Fruit fly (Drosophila melanogaster) whole organism, embryonic: ENCODE data around the gene gish.

Experiments
- Adf1 ChIP-seq: fragments of 200-800 bp; sonication (Bioruptor generic); IDR thresholded peaks from 2 replicates; pipeline ENCODE4 v1.3.6; 2022; ENCODE audit warnings: missing biosample characterization, missing genetic modification characterization
- B-H1 ChIP-seq: fragments of 200-800 bp; sonication (Bioruptor generic); IDR thresholded peaks from 3 replicates; pipeline ENCODE4 v1.3.6; 2022; ENCODE audit warnings: missing biosample characterization, missing genetic modification characterization
- BEAF-32 ChIP-seq: fragments of 200-800 bp; sonication (Bioruptor generic); optimal IDR thresholded peaks from 3 replicates; lab custom pipeline; 2017; ENCODE audit warnings: missing biosample characterization, missing genetic modification characterization, mild to moderate bottlenecking, moderate library complexity, missing genetic modification reagents
- CG11456 ChIP-seq: fragments of 200-800 bp; sonication (Bioruptor generic); IDR thresholded peaks from 3 replicates; pipeline ENCODE4 v1.3.6; 2022; ENCODE audit warnings: missing biosample characterization, missing genetic modification characterization
- CG12391 ChIP-seq: fragments of 200-800 bp; sonication (Bioruptor generic); optimal IDR thresholded peaks from 3 replicates; lab custom pipeline; 2018; ENCODE audit warnings: missing biosample characterization, mild to moderate bottlenecking, missing genetic modification characterization, moderate library complexity
- CG13424 ChIP-seq: fragments of 200-800 bp; sonication (Bioruptor generic); optimal IDR thresholded peaks from 2 replicates; lab custom pipeline; 2019; ENCODE audit warnings: missing biosample characterization, mild to moderate bottlenecking, missing genetic modification characterization, moderate library complexity
- CG13894 ChIP-seq: fragments of 200-800 bp; sonication (Bioruptor generic); optimal IDR thresholded peaks from 3 replicates; lab custom pipeline; 2018; ENCODE audit warnings: missing biosample characterization, mild to moderate bottlenecking, missing genetic modification characterization, moderate library complexity
- CG14860 ChIP-seq: fragments of 200-800 bp; sonication (Bioruptor generic); IDR thresholded peaks from 3 replicates; pipeline ENCODE4 v1.3.6; 2022; ENCODE audit warnings: missing biosample characterization, missing genetic modification characterization; ENCODE audit not compliant: partially characterized antibody
- CG1832 ChIP-seq: fragments of 200-800 bp; sonication (Bioruptor generic); optimal IDR thresholded peaks from 2 replicates; lab custom pipeline; 2017; ENCODE audit warnings: missing biosample characterization, mild to moderate bottlenecking, missing genetic modification characterization, inconsistent platforms
- CG3065 ChIP-seq: fragments of 200-800 bp; sonication (Bioruptor generic); optimal IDR thresholded peaks from 2 replicates; lab custom pipeline; 2016; ENCODE audit warnings: missing biosample characterization, missing genetic modification characterization
- CG33213 ChIP-seq: fragments of 200-800 bp; sonication (Bioruptor generic); optimal IDR thresholded peaks from 3 replicates; lab custom pipeline; 2016; ENCODE audit warnings: missing biosample characterization, missing genetic modification characterization
- CG34422 ChIP-seq: fragments of 200-800 bp; sonication (Bioruptor generic); IDR thresholded peaks from 3 replicates; pipeline ENCODE4 v1.3.6; 2022; ENCODE audit warnings: missing biosample characterization, missing genetic modification characterization
- CG6254 ChIP-seq: fragments of 200-800 bp; sonication (Bioruptor generic); optimal IDR thresholded peaks from 3 replicates; lab custom pipeline; 2017; ENCODE audit warnings: mild to moderate bottlenecking, missing biosample characterization, missing genetic modification reagents, missing genetic modification characterization
- CG6791 ChIP-seq: fragments of 200-800 bp; sonication (Bioruptor generic); IDR thresholded peaks from 3 replicates; pipeline ENCODE4 v1.3.6; 2022; ENCODE audit warnings: missing biosample characterization, missing genetic modification characterization; ENCODE audit not compliant: partially characterized antibody
- CG6854 ChIP-seq: fragments of 200-800 bp; sonication (Bioruptor generic); optimal IDR thresholded peaks from 3 replicates; lab custom pipeline; 2017; ENCODE audit warnings: missing biosample characterization, mild to moderate bottlenecking, missing genetic modification characterization
- CG8944 ChIP-seq: fragments of 200-800 bp; sonication (Bioruptor generic); optimal IDR thresholded peaks from 3 replicates; lab custom pipeline; 2016; ENCODE audit warnings: missing biosample characterization, missing genetic modification characterization
- CG9609 ChIP-seq: fragments of 200-800 bp; sonication (Bioruptor generic); optimal IDR thresholded peaks from 3 replicates; lab custom pipeline; 2016; ENCODE audit warnings: missing biosample characterization, missing genetic modification characterization
- CHES-1-like ChIP-seq: fragments of 200-800 bp; sonication (Bioruptor generic); optimal IDR thresholded peaks from 2 replicates; lab custom pipeline; 2016; ENCODE audit warnings: missing biosample characterization, missing genetic modification characterization
- CTCF ChIP-seq: fragments of 200-800 bp; sonication (Bioruptor generic); optimal IDR thresholded peaks from 2 replicates; lab custom pipeline; 2017; ENCODE audit warnings: missing biosample characterization, mild to moderate bottlenecking, missing genetic modification characterization, moderate library complexity
- CrebB ChIP-seq: fragments of 200-800 bp; sonication (Bioruptor generic); optimal IDR thresholded peaks from 3 replicates; lab custom pipeline; 2018; ENCODE audit warnings: missing biosample characterization, mild to moderate bottlenecking, missing genetic modification characterization
- Dip2 ChIP-seq: fragments of 200-800 bp; sonication (Bioruptor generic); IDR thresholded peaks from 2 replicates; pipeline ENCODE4 v1.3.6; 2022; ENCODE audit warnings: missing biosample characterization, missing genetic modification characterization
- Dll ChIP-seq: fragments of 200-800 bp; sonication (Bioruptor generic); IDR thresholded peaks from 4 replicates; pipeline ENCODE4 v1.3.6; 2022; ENCODE audit warnings: missing biosample characterization, missing genetic modification characterization; ENCODE audit not compliant: partially characterized antibody
- Ets97D ChIP-seq: fragments of 200-800 bp; sonication (Bioruptor generic); optimal IDR thresholded peaks from 3 replicates; lab custom pipeline; 2016; ENCODE audit warnings: missing biosample characterization, missing genetic modification characterization
- Gug ChIP-seq: fragments of 200-800 bp; sonication (Bioruptor generic); IDR thresholded peaks from 4 replicates; pipeline ENCODE4 v1.3.6; 2022; ENCODE audit warnings: missing biosample characterization, missing genetic modification characterization
- Hmx ChIP-seq: fragments of 200-800 bp; sonication (Bioruptor generic); optimal IDR thresholded peaks from 2 replicates; lab custom pipeline; 2016; ENCODE audit warnings: missing biosample characterization, missing genetic modification characterization
- Hr51 ChIP-seq, 2 experiments: fragments of 200-800 bp; sonication (Bioruptor generic); optimal IDR thresholded peaks; 2 replicates in 1 of 2; 3 replicates in 1 of 2; lab custom pipeline; 2016 to 2018; ENCODE audit warnings: missing biosample characterization in 2 of 2, missing genetic modification characterization in 2 of 2, mild to moderate bottlenecking in 1 of 2, moderate library complexity in 1 of 2
- Lpt ChIP-seq: fragments of >200 bp; optimal IDR thresholded peaks from 2 replicates; lab custom pipeline; 2018; ENCODE audit warnings: missing biosample characterization, missing genetic modification characterization
- Oli ChIP-seq: fragments of 200-800 bp; sonication (Bioruptor generic); optimal IDR thresholded peaks from 2 replicates; lab custom pipeline; 2018; ENCODE audit warnings: missing biosample characterization, mild to moderate bottlenecking, missing genetic modification characterization, moderate library complexity
- Sin3A ChIP-seq: fragments of >200 bp; optimal IDR thresholded peaks from 2 replicates; lab custom pipeline; 2018
- Sox100B ChIP-seq: fragments of 200-800 bp; sonication (Bioruptor generic); optimal IDR thresholded peaks from 3 replicates; lab custom pipeline; 2018; ENCODE audit warnings: missing biosample characterization, mild to moderate bottlenecking, missing genetic modification characterization
- Sox102F ChIP-seq: fragments of 200-800 bp; sonication (Bioruptor generic); optimal IDR thresholded peaks from 2 replicates; lab custom pipeline; 2018; ENCODE audit warnings: missing biosample characterization, mild to moderate bottlenecking, missing genetic modification characterization, moderate library complexity
- Sry-β ChIP-seq: fragments of 200-800 bp; sonication (Bioruptor generic); optimal IDR thresholded peaks from 2 replicates; lab custom pipeline; 2018; ENCODE audit warnings: missing biosample characterization, mild to moderate bottlenecking, missing genetic modification characterization, moderate library complexity
- Sry-δ ChIP-seq: fragments of 200-800 bp; sonication (Bioruptor generic); optimal IDR thresholded peaks from 2 replicates; lab custom pipeline; 2016; ENCODE audit warnings: missing biosample characterization, missing genetic modification characterization
- Usf ChIP-seq: fragments of 200-800 bp; sonication (Bioruptor generic); optimal IDR thresholded peaks from 2 replicates; lab custom pipeline; 2017; ENCODE audit warnings: missing genotype, missing biosample characterization, missing genetic modification characterization
- ara ChIP-seq: fragments of 200-800 bp; sonication (Bioruptor generic); IDR thresholded peaks from 2 replicates; pipeline ENCODE4 v1.3.6; 2022; ENCODE audit warnings: missing biosample characterization, missing genetic modification characterization
- ase ChIP-seq: fragments of 200-800 bp; sonication (Bioruptor generic); IDR thresholded peaks from 3 replicates; pipeline ENCODE4 v1.3.6; 2022; ENCODE audit warnings: missing biosample characterization, missing genetic modification characterization
- cad ChIP-seq: fragments of >200 bp; optimal IDR thresholded peaks from 2 replicates; lab custom pipeline; 2017; ENCODE audit warnings: missing biosample characterization, missing genetic modification characterization
- crc ChIP-seq: fragments of 200-800 bp; sonication (Bioruptor generic); optimal IDR thresholded peaks from 2 replicates; lab custom pipeline; 2016; ENCODE audit warnings: missing biosample characterization, missing genetic modification characterization
- crol ChIP-seq: fragments of 200-800 bp; sonication (Bioruptor generic); IDR thresholded peaks from 2 replicates; pipeline ENCODE4 v1.3.6; 2022; ENCODE audit warnings: missing biosample characterization, missing genetic modification characterization
- cwo ChIP-seq: fragments of 200-800 bp; sonication (Bioruptor generic); optimal IDR thresholded peaks from 3 replicates; lab custom pipeline; 2017; ENCODE audit warnings: missing biosample characterization, missing genetic modification characterization, mild to moderate bottlenecking, moderate library complexity, missing genetic modification reagents
- gcm ChIP-seq: fragments of 200-800 bp; sonication (Bioruptor generic); optimal IDR thresholded peaks from 2 replicates; lab custom pipeline; 2019; ENCODE audit warnings: missing biosample characterization, mild to moderate bottlenecking, missing genetic modification characterization, moderate library complexity
- gro ChIP-seq: fragments of 200-800 bp; sonication (Bioruptor generic); optimal IDR thresholded peaks from 2 replicates; lab custom pipeline; 2016; ENCODE audit warnings: missing biosample characterization, missing genetic modification characterization
- gt ChIP-seq: fragments of 200-800 bp; sonication (Bioruptor generic); IDR thresholded peaks from 2 replicates; pipeline ENCODE4 v1.3.6; 2022; ENCODE audit warnings: missing biosample characterization, missing genetic modification characterization
- ham ChIP-seq: fragments of 200-800 bp; sonication (Bioruptor generic); IDR thresholded peaks from 2 replicates; pipeline ENCODE4 v1.3.6; 2022; ENCODE audit warnings: missing biosample characterization, missing genetic modification characterization
- insv ChIP-seq, 2 experiments: fragments of 200-800 bp; sonication (Bioruptor generic); optimal IDR thresholded peaks; 3 replicates each; lab custom pipeline; 2016 to 2018; ENCODE audit warnings: missing biosample characterization in 2 of 2, missing genetic modification characterization in 2 of 2
- nau ChIP-seq: fragments of 200-800 bp; sonication (Bioruptor generic); optimal IDR thresholded peaks from 3 replicates; lab custom pipeline; 2017; ENCODE audit warnings: missing biosample characterization, mild to moderate bottlenecking, missing genetic modification characterization, missing genetic modification reagents
- nerfin-1 ChIP-seq: fragments of 200-800 bp; sonication (Bioruptor generic); optimal IDR thresholded peaks from 3 replicates; lab custom pipeline; 2019; ENCODE audit warnings: missing biosample characterization, mild to moderate bottlenecking, missing genetic modification characterization, moderate library complexity
- oc ChIP-seq: fragments of 200-800 bp; sonication (Bioruptor generic); optimal IDR thresholded peaks from 2 replicates; lab custom pipeline; 2018; ENCODE audit warnings: missing biosample characterization, mild to moderate bottlenecking, missing genetic modification characterization, moderate library complexity
- pho ChIP-seq: fragments of 200-800 bp; sonication (Bioruptor generic); optimal IDR thresholded peaks from 2 replicates; lab custom pipeline; 2016; ENCODE audit warnings: missing biosample characterization, missing genetic modification characterization
- phol ChIP-seq: fragments of 200-800 bp; sonication (Bioruptor generic); optimal IDR thresholded peaks from 3 replicates; lab custom pipeline; 2018; ENCODE audit warnings: missing biosample characterization, mild to moderate bottlenecking, missing genetic modification characterization, moderate library complexity
- rib ChIP-seq: fragments of 200-800 bp; sonication (Bioruptor generic); IDR thresholded peaks from 2 replicates; pipeline ENCODE4 v1.3.6; 2022; ENCODE audit warnings: missing biosample characterization, missing genetic modification characterization
- sens-2 ChIP-seq: fragments of 200-800 bp; sonication (Bioruptor generic); IDR thresholded peaks from 2 replicates; pipeline ENCODE4 v1.3.6; 2022; ENCODE audit warnings: missing biosample characterization, missing genetic modification characterization
- sr ChIP-seq: fragments of 200-800 bp; sonication (Bioruptor generic); IDR thresholded peaks from 3 replicates; pipeline ENCODE4 v1.3.6; 2022; ENCODE audit warnings: missing biosample characterization, missing genetic modification characterization

gish gene

DNA sequence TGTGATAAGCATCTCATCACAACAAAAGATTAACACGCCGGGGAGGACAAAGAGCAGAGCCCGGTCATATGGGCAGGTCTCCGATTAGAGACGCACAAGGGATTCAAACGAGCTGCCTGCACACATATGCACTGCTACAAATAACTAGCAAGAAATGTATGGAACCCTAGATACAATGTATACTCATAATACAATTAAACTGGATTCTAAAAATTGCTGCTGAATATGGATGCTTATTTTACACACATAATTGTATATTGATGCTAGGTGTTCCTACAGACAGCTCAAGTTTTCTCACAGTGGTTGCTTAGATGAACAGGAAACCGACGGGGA lies 64.8 kb downstream of the gish start (continued):
- peak; percentile 37 for TF ChIP-seq CG3065
- peak; percentile 9 for TF ChIP-seq CG13424 (tag; lab: Kevin White, UChicago)
- no peak for TF ChIP-seq Sox100B
- no peak for TF ChIP-seq CG6854 (GFP tag; lab: Kevin White, UChicago)
- no peak for TF ChIP-seq sens-2 (GFP tag; lab: Robert Waterston, UW)
- TF ChIP-seq cwo (GFP tag; lab: Kevin White, UChicago), result no peak
- TF ChIP-seq cad (GFP tag; lab: Kevin White, UChicago), result no peak
- TF ChIP-seq rib (GFP tag; lab: Robert Waterston, UW), result no peak
- TF ChIP-seq CG9609 (GFP tag; lab: Kevin White, UChicago), result peak; percentile 55
- peak; percentile 78 for TF ChIP-seq phol (tag; lab: Kevin White, UChicago)
- no peak for TF ChIP-seq CG11456 (GFP tag; lab: Robert Waterston, UW)
- TF ChIP-seq oc, result peak; percentile 36
- TF ChIP-seq Ets97D (GFP tag; lab: Kevin White, UChicago), result peak; percentile 22
- TF ChIP-seq Usf (GFP tag; lab: Kevin White, UChicago), result peak; percentile 28
- no peak for TF ChIP-seq gt (GFP tag; lab: Robert Waterston, UW)
- peak; percentile 23; the same call in 2 of the 4 replicates for TF ChIP-seq Gug (GFP tag; lab: Robert Waterston, UW)
- no peak for TF ChIP-seq nerfin-1
- TF ChIP-seq CG33213 (GFP tag; lab: Kevin White, UChicago), result no peak
- TF ChIP-seq Oli, result peak; percentile 51
- no peak for TF ChIP-seq sr (GFP tag; lab: Robert Waterston, UW)
- peak; percentile 83 for TF ChIP-seq ara (GFP tag; lab: Robert Waterston, UW)
- TF ChIP-seq CHES-1-like, result peak; percentile 26
- peak; percentile 76 for TF ChIP-seq CG12391 (tag; lab: Kevin White, UChicago)
- TF ChIP-seq CG1832 (GFP tag; lab: Kevin White, UChicago), result no peak
- no peak for TF ChIP-seq Lpt (GFP tag; lab: Kevin White, UChicago)
- TF ChIP-seq Dip2 (GFP tag; lab: Robert Waterston, UW), result no peak
- TF ChIP-seq Sry-δ (GFP tag; lab: Kevin White, UChicago), result peak; percentile 15
- TF ChIP-seq CG14860 (GFP tag; lab: Robert Waterston, UW), result no peak
- TF ChIP-seq pho (GFP tag; lab: Kevin White, UChicago), result no peak
- TF ChIP-seq crc (GFP tag; lab: Kevin White, UChicago), result no peak
- TF ChIP-seq CG6254 (GFP tag; lab: Kevin White, UChicago), result peak; percentile 72
- no peak for TF ChIP-seq ase (GFP tag; lab: Robert Waterston, UW)
- no peak for TF ChIP-seq Sry-β (GFP tag; lab: Kevin White, UChicago)
- TF ChIP-seq Sin3A, result no peak
- peak; percentile 59 for TF ChIP-seq CG8944
- TF ChIP-seq CG34422 (GFP tag; lab: Robert Waterston, UW), result peak; percentile 77; the same call in 2 of the 3 replicates
- no peak for TF ChIP-seq crol (GFP tag; lab: Robert Waterston, UW)
- no peak for TF ChIP-seq Hmx (GFP tag; lab: Kevin White, UChicago)
- no peak for TF ChIP-seq ham
- no peak for TF ChIP-seq CrebB (tag; lab: Kevin White, UChicago)
- TF ChIP-seq CG13894 (tag; lab: Kevin White, UChicago), result no peak
- TF ChIP-seq gcm (GFP tag; lab: Kevin White, UChicago), result peak; percentile 66
- no peak for TF ChIP-seq Dll (GFP tag; lab: Robert Waterston, UW)
- peak; percentile 14 to 54 for TF ChIP-seq Hr51 (GFP tag; optimal IDR thresholded peaks at IDR 0.05; lab: Kevin White, UChicago)
- TF ChIP-seq gro (GFP tag; lab: Kevin White, UChicago), result no peak
- TF ChIP-seq BEAF-32, result no peak
- TF ChIP-seq nau (GFP tag; lab: Kevin White, UChicago), result no peak
- no peak for TF ChIP-seq B-H1 (GFP tag; lab: Robert Waterston, UW)
- TF ChIP-seq CTCF, result no peak
- no peak for TF ChIP-seq Sox102F (GFP tag; lab: Kevin White, UChicago)
- TF ChIP-seq Adf1 (GFP tag; lab: Robert Waterston, UW), result no peak
- TF ChIP-seq CG6791 (GFP tag; lab: Robert Waterston, UW), result no peak
- TF ChIP-seq insv (GFP tag; optimal IDR thresholded peaks at IDR 0.05; lab: Kevin White, UChicago), result peak in 1 of 2 experiments; percentile 14
